Fruit fly (Drosophila melanogaster) whole organism, adult: ENCODE measurements around the gene mib1.

ENCODE experiments used
- CG11617 ChIP-seq: fragments of 200-800 bp; sonication (Bioruptor generic); optimal IDR thresholded peaks from 2 replicates; lab custom pipeline; 2017; ENCODE audit warnings: mild to moderate bottlenecking, missing biosample characterization, missing genetic modification reagents, missing genetic modification characterization
- CG12768 ChIP-seq: fragments of 200-800 bp; sonication (Bioruptor generic); optimal IDR thresholded peaks from 2 replicates; lab custom pipeline; 2017; ENCODE audit warnings: missing biosample characterization, missing genetic modification characterization, mild to moderate bottlenecking, moderate library complexity, missing genetic modification reagents
- CG14711 ChIP-seq: fragments of 200-800 bp; sonication (Bioruptor generic); optimal IDR thresholded peaks from 2 replicates; lab custom pipeline; 2018; ENCODE audit warnings: missing biosample characterization, mild to moderate bottlenecking, missing genetic modification characterization, moderate library complexity
- CG1620 ChIP-seq: fragments of 200-800 bp; sonication (Bioruptor generic); optimal IDR thresholded peaks from 2 replicates; lab custom pipeline; 2016; ENCODE audit warnings: missing biosample characterization, missing genetic modification characterization
- CG33017 ChIP-seq: fragments of 200-800 bp; sonication (Bioruptor generic); optimal IDR thresholded peaks from 2 replicates; lab custom pipeline; 2018; ENCODE audit warnings: missing biosample characterization, mild to moderate bottlenecking, missing genetic modification characterization, moderate library complexity
- CG5204 ChIP-seq: fragments of 200-800 bp; sonication (Bioruptor generic); optimal IDR thresholded peaks from 2 replicates; lab custom pipeline; 2016; ENCODE audit warnings: missing biosample characterization, missing genetic modification characterization
- CG7045 ChIP-seq: fragments of 200-800 bp; sonication (Bioruptor generic); optimal IDR thresholded peaks from 2 replicates; lab custom pipeline; 2017; ENCODE audit warnings: missing biosample characterization, mild to moderate bottlenecking, missing genetic modification characterization
- CG7101 ChIP-seq: fragments of 200-800 bp; sonication (Bioruptor generic); optimal IDR thresholded peaks from 2 replicates; lab custom pipeline; 2018; ENCODE audit warnings: missing biosample characterization, mild to moderate bottlenecking, missing genetic modification characterization, moderate library complexity
- Clk ChIP-seq: fragments of 200-800 bp; sonication (Bioruptor generic); optimal IDR thresholded peaks from 2 replicates; lab custom pipeline; 2017; ENCODE audit warnings: missing biosample characterization, missing genetic modification characterization
- Crg-1 ChIP-seq: fragments of 200-800 bp; sonication (Bioruptor generic); optimal IDR thresholded peaks from 2 replicates; lab custom pipeline; 2016; ENCODE audit warnings: missing biosample characterization, missing genetic modification characterization
- Hr96 ChIP-seq: fragments of 200-800 bp; sonication (Bioruptor generic); optimal IDR thresholded peaks from 2 replicates; lab custom pipeline; 2016; ENCODE audit warnings: missing biosample characterization, missing genetic modification characterization
- Mnt ChIP-seq: fragments of 200-800 bp; sonication (Bioruptor generic); optimal IDR thresholded peaks from 2 replicates; lab custom pipeline; 2016; ENCODE audit warnings: missing biosample characterization, mild to moderate bottlenecking, missing genetic modification characterization
- bab1 ChIP-seq: fragments of 200-800 bp; sonication (Bioruptor generic); optimal IDR thresholded peaks from 3 replicates; lab custom pipeline; 2019; ENCODE audit warnings: missing biosample characterization, mild to moderate bottlenecking, missing genetic modification characterization, moderate library complexity
- cic ChIP-seq: fragments of 200-800 bp; sonication (Bioruptor generic); optimal IDR thresholded peaks from 2 replicates; lab custom pipeline; 2017; ENCODE audit warnings: missing biosample characterization, mild to moderate bottlenecking, missing genetic modification characterization, moderate library complexity
- cnc ChIP-seq, 2 experiments: fragments of >200 bp; optimal IDR thresholded peaks; 2 replicates each; lab custom pipeline; 2017
- kay ChIP-seq: fragments of 200-800 bp; sonication (Bioruptor generic); peaks from one replicate; lab custom pipeline; 2016; ENCODE audit warnings: missing biosample characterization, missing genetic modification characterization, borderline replicate concordance
- ovo ChIP-seq: fragments of 200-800 bp; sonication (Bioruptor generic); optimal IDR thresholded peaks from 2 replicates; lab custom pipeline; 2016; ENCODE audit warnings: missing biosample characterization, missing genetic modification characterization
- pad ChIP-seq: fragments of 200-800 bp; sonication (Bioruptor generic); optimal IDR thresholded peaks from 3 replicates; lab custom pipeline; 2017; ENCODE audit warnings: missing biosample characterization, missing genetic modification characterization, mild to moderate bottlenecking, moderate library complexity, missing genetic modification reagents
- tj ChIP-seq: fragments of 200-800 bp; sonication (Bioruptor generic); optimal IDR thresholded peaks from 3 replicates; lab custom pipeline; 2017; ENCODE audit warnings: missing biosample characterization, mild to moderate bottlenecking, missing genetic modification characterization, moderate library complexity
- toe ChIP-seq: fragments of 200-800 bp; sonication (Bioruptor generic); optimal IDR thresholded peaks from 2 replicates; lab custom pipeline; 2016; ENCODE audit warnings: missing biosample characterization, missing genetic modification characterization

The mib1 gene

dm6 chr3L:15988039-15988546 lies 23.5 kb downstream of the mib1 start, which contains the start of gene Hip14:
Hip14 (plus strand) TSS chr3L:15988236.
- TF ChIP-seq toe (no peak), kay (GFP tag; lab: Kevin White, UChicago) (no peak), bab1 (GFP tag; lab: Kevin White, UChicago) (peak; percentile 11), pad (GFP tag; lab: Kevin White, UChicago) (peak; percentile 95), CG5204 (GFP tag; lab: Kevin White, UChicago) (no peak), CG11617 (GFP tag; lab: Kevin White, UChicago) (peak; percentile 51), CG12768 (GFP tag; lab: Kevin White, UChicago) (peak; percentile 65), CG33017 (tag; lab: Kevin White, UChicago) (peak; percentile 16), CG14711 (tag; lab: Kevin White, UChicago) (peak; percentile 24), ovo (GFP tag; lab: Kevin White, UChicago) (no peak), Mnt (GFP tag; lab: Kevin White, UChicago) (no peak), CG7101 (tag; lab: Kevin White, UChicago) (peak; percentile 58), tj (GFP tag; lab: Kevin White, UChicago) (no peak), cnc (optimal IDR thresholded peaks at IDR 0.05; lab: Kevin White, UChicago) (no peak), CG7045 (peak; percentile 12), Crg-1 (GFP tag; lab: Kevin White, UChicago) (peak; percentile 10), Hr96 (GFP tag; lab: Kevin White, UChicago) (no peak), cic (GFP tag; lab: Kevin White, UChicago) (peak; percentile 16), CG1620 (GFP tag; lab: Kevin White, UChicago) (peak; percentile 25), Clk (GFP tag; lab: Kevin White, UChicago) (no peak)

dm6 chr3L:15987635-15988034 lies 24.0 kb downstream of the mib1 start, which contains the start of gene PolD1:
PolD1 (minus strand) TSS chr3L:15987815.
- TF ChIP-seq cnc (optimal IDR thresholded peaks at IDR 0.05; lab: Kevin White, UChicago) (no peak), ovo (GFP tag; lab: Kevin White, UChicago) (no peak), cic (GFP tag; lab: Kevin White, UChicago) (no peak), Mnt (GFP tag; lab: Kevin White, UChicago) (no peak), toe (no peak), CG14711 (tag; lab: Kevin White, UChicago) (no peak), bab1 (GFP tag; lab: Kevin White, UChicago) (no peak), kay (GFP tag; lab: Kevin White, UChicago) (no peak)

- peak; percentile 98 for TF ChIP-seq ovo (GFP tag; lab: Kevin White, UChicago)
- TF ChIP-seq tj (GFP tag; lab: Kevin White, UChicago): peak; percentile 93
- TF ChIP-seq Mnt (GFP tag; lab: Kevin White, UChicago): peak; percentile 95
- TF ChIP-seq Clk (GFP tag; lab: Kevin White, UChicago): peak; percentile 99
- TF ChIP-seq CG11617 (GFP tag; lab: Kevin White, UChicago): peak; percentile 99
- peak; percentile 98 for TF ChIP-seq CG14711 (tag; lab: Kevin White, UChicago)
- TF ChIP-seq CG7101 (tag; lab: Kevin White, UChicago): peak; percentile 99
- peak; percentile 97 for TF ChIP-seq CG1620 (GFP tag; lab: Kevin White, UChicago)
- TF ChIP-seq CG7045: peak; percentile 99
- TF ChIP-seq CG33017 (tag; lab: Kevin White, UChicago): peak; percentile 98
- peak; percentile 97 for TF ChIP-seq Crg-1 (GFP tag; lab: Kevin White, UChicago)
- no peak for TF ChIP-seq kay (GFP tag; lab: Kevin White, UChicago)
- TF ChIP-seq bab1 (GFP tag; lab: Kevin White, UChicago): peak; percentile 99
- peak; percentile 99 for TF ChIP-seq toe
- TF ChIP-seq CG12768 (GFP tag; lab: Kevin White, UChicago): peak; percentile 99
- TF ChIP-seq cnc (optimal IDR thresholded peaks at IDR 0.05; lab: Kevin White, UChicago): no peak
- peak; percentile 97 for TF ChIP-seq CG5204 (GFP tag; lab: Kevin White, UChicago)
- peak; percentile 93 for TF ChIP-seq cic (GFP tag; lab: Kevin White, UChicago)
- peak; percentile 95 for TF ChIP-seq pad (GFP tag; lab: Kevin White, UChicago)
- peak; percentile 95 for TF ChIP-seq Hr96 (GFP tag; lab: Kevin White, UChicago)
These were observed 28.7 kb downstream of the mib1 start, which contains the start of the genes brm and Arl1 for dm6 chr3L:15982783-15983432. brm (minus strand) TSS chr3L:15982869. Arl1 (plus strand) TSS chr3L:15983135.

DNA sequence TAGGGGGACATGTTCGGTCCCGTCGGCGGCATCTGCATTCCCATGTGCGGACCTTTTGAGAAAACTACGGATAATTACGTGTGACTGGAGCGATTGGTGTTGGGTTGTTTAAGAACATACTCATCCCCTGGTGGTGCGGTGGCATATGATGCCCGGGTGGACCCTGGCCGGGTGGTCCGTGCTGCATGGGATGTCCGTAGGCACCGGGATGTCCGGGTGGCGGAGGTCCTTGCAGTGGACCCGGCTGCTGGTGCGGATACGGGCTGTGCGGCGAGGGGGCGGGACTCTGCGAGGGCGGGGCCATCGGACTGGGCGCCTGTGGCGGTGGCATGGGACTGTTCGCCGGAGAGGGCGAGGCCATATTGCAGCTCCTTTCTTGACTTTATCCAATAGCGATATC lies 29.5 kb downstream of the mib1 start:
- TF ChIP-seq pad (GFP tag; lab: Kevin White, UChicago) (no peak), CG14711 (tag; lab: Kevin White, UChicago) (no peak)

- TF ChIP-seq CG5204 (GFP tag; lab: Kevin White, UChicago): no peak
- no peak for TF ChIP-seq CG12768 (GFP tag; lab: Kevin White, UChicago)
- TF ChIP-seq ovo (GFP tag; lab: Kevin White, UChicago): no peak
- TF ChIP-seq CG14711 (tag; lab: Kevin White, UChicago): no peak
- TF ChIP-seq CG1620 (GFP tag; lab: Kevin White, UChicago): no peak
- no peak for TF ChIP-seq cic (GFP tag; lab: Kevin White, UChicago)
- TF ChIP-seq tj (GFP tag; lab: Kevin White, UChicago): no peak
- TF ChIP-seq Crg-1 (GFP tag; lab: Kevin White, UChicago): no peak
- TF ChIP-seq Hr96 (GFP tag; lab: Kevin White, UChicago): no peak
- TF ChIP-seq CG7045: no peak
- TF ChIP-seq Mnt (GFP tag; lab: Kevin White, UChicago): no peak
- no peak for TF ChIP-seq toe
These were observed 30.2 kb downstream of the mib1 start for dm6 chr3L:15981403-15981802.
